Worm (Caenorhabditis elegans): ENCODE measurements around the gene srz-19.

DNA sequence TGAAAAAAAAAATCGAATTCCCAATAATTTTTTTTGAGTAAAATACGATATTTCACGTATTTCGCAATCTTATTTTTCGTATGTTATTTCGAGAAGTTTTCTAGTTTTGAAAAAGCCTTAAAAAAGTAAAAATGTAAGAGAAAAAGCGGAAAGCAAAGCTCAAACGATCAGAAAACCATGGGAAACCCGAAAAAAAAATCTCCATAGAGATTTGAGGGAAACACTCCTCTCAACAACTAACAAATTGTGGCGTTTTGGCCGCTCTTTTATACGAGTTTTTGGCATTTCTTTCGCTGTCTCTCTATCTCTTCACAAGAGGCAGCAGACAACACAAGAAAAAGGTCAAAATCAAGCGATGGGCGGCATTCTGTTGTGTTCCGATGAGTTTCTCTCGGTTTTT lies 45.2 kb upstream of the srz-19 start:
- TF ChIP-seq tab-1 (GFP tag; IDR thresholded peaks at IDR 0.05) (no peak), flt-1 (GFP tag; IDR thresholded peaks at IDR 0.05) (no peak), ref-1 (GFP tag; conservative IDR thresholded peaks at IDR 0.05) (no peak), cog-1 (tag; optimal IDR thresholded peaks at IDR 0.05) (no peak), T22C8.4 (GFP tag; IDR thresholded peaks at IDR 0.05) (no peak), ztf-29 (GFP tag; IDR thresholded peaks at IDR 0.05) (no peak), med-1 (GFP tag; optimal IDR thresholded peaks at IDR 0.05; ENCODE audit: insufficient read depth) (no peak), ztf-23 (GFP tag; IDR thresholded peaks at IDR 0.05) (no peak)

All from whole organism, midembryonic.